Worm (Caenorhabditis elegans) whole organism, L1 larva: ENCODE results near the gene ncs-4.
A peak's percentile ranks its signal among the peaks of the same experiment; 100 is the strongest.

ENCODE experiments used
- C04F5.9 ChIP-seq: sonication (generic microtip); optimal IDR thresholded peaks from 2 replicates; lab custom pipeline; 2016; ENCODE audit warnings: missing genetic modification characterization, missing compliant biosample characterization
- C16A3.4 ChIP-seq: fragments of 150-350 bp; optimal IDR thresholded peaks from 2 replicates; lab custom pipeline; 2014; ENCODE audit warnings: missing biosample characterization, missing genetic modification characterization
- C34B4.2 ChIP-seq: sonication (generic microtip); optimal IDR thresholded peaks from 2 replicates; lab custom pipeline; 2017; ENCODE audit warnings: mild to moderate bottlenecking, missing genetic modification characterization, missing compliant biosample characterization
- F16B12.6 ChIP-seq: fragments of 150-350 bp; optimal IDR thresholded peaks from 2 replicates; lab custom pipeline; 2014; ENCODE audit warnings: missing biosample characterization, missing genetic modification characterization
- alr-1 ChIP-seq: fragments of 200-800 bp; sonication (Bioruptor generic); optimal IDR thresholded peaks from 2 replicates; lab custom pipeline; 2018; ENCODE audit warnings: borderline replicate concordance, mild to moderate bottlenecking, missing genetic modification characterization, missing compliant biosample characterization
- aly-2 ChIP-seq: fragments of 150-350 bp; optimal IDR thresholded peaks from 2 replicates; lab custom pipeline; 2014; ENCODE audit warnings: missing biosample characterization, missing genetic modification characterization
- blmp-1 ChIP-seq: fragments of 150-350 bp; optimal IDR thresholded peaks from 2 replicates; lab custom pipeline; 2014; ENCODE audit warnings: missing biosample characterization, missing genetic modification characterization
- ceh-8 ChIP-seq: fragments of 200-800 bp; sonication (Bioruptor generic); optimal IDR thresholded peaks from 2 replicates; lab custom pipeline; 2018; ENCODE audit warnings: mild to moderate bottlenecking, missing genetic modification characterization, moderate library complexity, missing compliant biosample characterization
- ceh-82 ChIP-seq, 3 experiments: fragments of 150-350 bp in 1 of 3; sonication (generic microtip) in 2 of 3; optimal IDR thresholded peaks; 2 replicates each; lab custom pipeline; 2014 to 2017; ENCODE audit warnings: missing biosample characterization in 3 of 3, missing genetic modification characterization in 3 of 3
- ceh-88 ChIP-seq: fragments of 200-800 bp; sonication (Bioruptor generic); IDR thresholded peaks from 2 replicates; pipeline ENCODE4 v1.3.6; 2022; ENCODE audit warnings: missing genetic modification characterization, missing compliant biosample characterization
- ceh-90 ChIP-seq: sonication (generic microtip); optimal IDR thresholded peaks from 2 replicates; lab custom pipeline; 2016; ENCODE audit warnings: missing genetic modification characterization, missing compliant biosample characterization
- ces-1 ChIP-seq: fragments of 150-350 bp; optimal IDR thresholded peaks from 2 replicates; lab custom pipeline; 2014; ENCODE audit warnings: missing biosample characterization, missing genetic modification reagents, missing genetic modification characterization
- egl-13 ChIP-seq: sonication (generic microtip); optimal IDR thresholded peaks from 2 replicates; lab custom pipeline; 2016; ENCODE audit warnings: missing genotype, missing genetic modification reagents, missing genetic modification characterization, missing compliant biosample characterization
- egl-27 ChIP-seq, 2 experiments: fragments of 150-350 bp in 1 of 2; sonication (generic microtip); optimal IDR thresholded peaks; 3 replicates each; lab custom pipeline; 2017 to 2018; ENCODE audit warnings: missing biosample characterization in 2 of 2, missing genetic modification characterization in 2 of 2, missing genetic modification reagents in 2 of 2
- elt-2 ChIP-seq: sonication (generic microtip); optimal IDR thresholded peaks from 2 replicates; lab custom pipeline; 2016; ENCODE audit warnings: missing genetic modification characterization, mild to moderate bottlenecking, inconsistent platforms, missing compliant biosample characterization, missing genetic modification reagents
- elt-3 ChIP-seq, 6 experiments: fragments of 150-350 bp in 1 of 6; sonication (generic microtip); optimal IDR thresholded peaks; 2 replicates each; lab custom pipeline; 2017 to 2018; ENCODE audit warnings: missing biosample characterization in 6 of 6, missing genetic modification characterization in 6 of 6, inconsistent platforms in 1 of 6
- ets-5 ChIP-seq: fragments of 200-800 bp; sonication (Bioruptor generic); IDR thresholded peaks from 2 replicates; pipeline ENCODE4 v1.3.6; 2022; ENCODE audit warnings: missing genetic modification characterization, missing compliant biosample characterization
- fkh-10 ChIP-seq: sonication (generic microtip); optimal IDR thresholded peaks from 2 replicates; lab custom pipeline; 2017; ENCODE audit warnings: missing biosample characterization, missing genetic modification reagents, missing genetic modification characterization
- fkh-8 ChIP-seq: sonication (generic microtip); optimal IDR thresholded peaks from 2 replicates; lab custom pipeline; 2016; ENCODE audit warnings: mild to moderate bottlenecking, missing genetic modification characterization, missing compliant biosample characterization
- fos-1 ChIP-seq: fragments of 150-350 bp; optimal IDR thresholded peaks from 2 replicates; lab custom pipeline; 2014; ENCODE audit warnings: missing biosample characterization, missing genetic modification characterization
- grh-1 ChIP-seq: fragments of 200-800 bp; sonication (Bioruptor generic); IDR thresholded peaks from 2 replicates; pipeline ENCODE4 v1.3.6; 2022; ENCODE audit warnings: missing genetic modification reagents, missing genetic modification characterization, missing compliant biosample characterization
- irx-1 ChIP-seq: sonication (generic microtip); optimal IDR thresholded peaks from 2 replicates; lab custom pipeline; 2016; ENCODE audit warnings: missing genetic modification characterization, missing compliant biosample characterization
- jun-1 ChIP-seq: fragments of 150-350 bp; optimal IDR thresholded peaks from 2 replicates; lab custom pipeline; 2014; ENCODE audit warnings: missing biosample characterization, missing genetic modification reagents, missing genetic modification characterization
- lin-13 ChIP-seq: fragments of 150-350 bp; optimal IDR thresholded peaks from 2 replicates; lab custom pipeline; 2014; ENCODE audit warnings: missing biosample characterization, missing genetic modification reagents, missing genetic modification characterization
- lin-14 ChIP-seq: fragments of 200-800 bp; sonication (Bioruptor generic); optimal IDR thresholded peaks from 2 replicates; lab custom pipeline; 2018; ENCODE audit warnings: mild to moderate bottlenecking, missing genetic modification characterization, moderate library complexity, missing compliant biosample characterization
- lin-35 ChIP-seq, 2 experiments: fragments of 150-350 bp; optimal IDR thresholded peaks; 2 replicates each; lab custom pipeline; 2014; ENCODE audit warnings: missing biosample characterization in 2 of 2, missing genetic modification characterization in 2 of 2, missing genetic modification reagents in 2 of 2
- lin-39 ChIP-seq: fragments of 150-350 bp; optimal IDR thresholded peaks from 2 replicates; lab custom pipeline; 2014; ENCODE audit warnings: missing biosample characterization, missing genetic modification reagents, missing genetic modification characterization
- lir-3 ChIP-seq: sonication (generic microtip); optimal IDR thresholded peaks from 2 replicates; lab custom pipeline; 2016; ENCODE audit warnings: mild to moderate bottlenecking, missing genetic modification characterization, moderate library complexity, missing compliant biosample characterization; ENCODE audit not compliant: poor library complexity
- lsy-2 ChIP-seq, 2 experiments: fragments of 150-350 bp; optimal IDR thresholded peaks; 2 replicates each; lab custom pipeline; 2014; ENCODE audit warnings: missing biosample characterization in 2 of 2, missing genetic modification characterization in 2 of 2
- mab-9 ChIP-seq: fragments of 200-800 bp; sonication (Bioruptor generic); IDR thresholded peaks from 2 replicates; pipeline ENCODE4 v1.3.6; 2022; ENCODE audit warnings: missing genetic modification reagents, missing genetic modification characterization, missing compliant biosample characterization
- mep-1 ChIP-seq: fragments of 150-350 bp; optimal IDR thresholded peaks from 2 replicates; lab custom pipeline; 2014; ENCODE audit warnings: missing biosample characterization, missing genetic modification characterization
- nhr-20 ChIP-seq: sonication (generic microtip); optimal IDR thresholded peaks from 2 replicates; lab custom pipeline; 2016; ENCODE audit warnings: mild to moderate bottlenecking, missing genetic modification characterization, missing compliant biosample characterization
- nhr-237 ChIP-seq: fragments of 150-350 bp; optimal IDR thresholded peaks from 2 replicates; lab custom pipeline; 2014; ENCODE audit warnings: missing biosample characterization, missing genetic modification characterization
- nhr-28 ChIP-seq: fragments of 150-350 bp; optimal IDR thresholded peaks from 2 replicates; lab custom pipeline; 2014; ENCODE audit warnings: missing biosample characterization, missing genetic modification characterization
- nhr-47 ChIP-seq: sonication (generic microtip); optimal IDR thresholded peaks from 2 replicates; lab custom pipeline; 2016; ENCODE audit warnings: mild to moderate bottlenecking, missing genetic modification characterization, moderate library complexity, missing compliant biosample characterization
- nhr-71 ChIP-seq: sonication (generic microtip); optimal IDR thresholded peaks from 2 replicates; lab custom pipeline; 2016; ENCODE audit warnings: mild to moderate bottlenecking, missing genetic modification characterization, moderate library complexity, missing compliant biosample characterization
- nhr-77 ChIP-seq: fragments of 150-350 bp; optimal IDR thresholded peaks from 2 replicates; lab custom pipeline; 2014; ENCODE audit warnings: missing biosample characterization, missing genetic modification characterization
- nhr-85 ChIP-seq: sonication (generic microtip); peaks from one replicate; lab custom pipeline; 2016; ENCODE audit warnings: missing genetic modification characterization, inconsistent platforms, missing compliant biosample characterization
- nhr-90 ChIP-seq: sonication (generic microtip); optimal IDR thresholded peaks from 2 replicates; lab custom pipeline; 2016; ENCODE audit warnings: mild to moderate bottlenecking, missing genetic modification characterization, missing compliant biosample characterization; ENCODE audit not compliant: poor library complexity
- pax-3 ChIP-seq: fragments of 200-800 bp; sonication (Bioruptor generic); optimal IDR thresholded peaks from 2 replicates; lab custom pipeline; 2018; ENCODE audit warnings: mild to moderate bottlenecking, missing genetic modification characterization, moderate library complexity, missing compliant biosample characterization
- rnt-1 ChIP-seq: sonication (generic microtip); optimal IDR thresholded peaks from 2 replicates; lab custom pipeline; 2016; ENCODE audit warnings: mild to moderate bottlenecking, missing genetic modification characterization, moderate library complexity, missing compliant biosample characterization
- skn-1 ChIP-seq: fragments of 150-350 bp; optimal IDR thresholded peaks from 2 replicates; lab custom pipeline; 2014; ENCODE audit warnings: missing biosample characterization, missing genetic modification characterization
- snu-23 ChIP-seq: sonication (generic microtip); optimal IDR thresholded peaks from 2 replicates; lab custom pipeline; 2016; ENCODE audit warnings: missing genetic modification characterization, missing compliant biosample characterization
- sox-4 ChIP-seq: sonication (generic microtip); optimal IDR thresholded peaks from 2 replicates; lab custom pipeline; 2016; ENCODE audit warnings: missing genetic modification characterization, missing compliant biosample characterization
- sup-37 ChIP-seq: fragments of 200-800 bp; sonication (Bioruptor generic); optimal IDR thresholded peaks from 2 replicates; lab custom pipeline; 2018; ENCODE audit warnings: mild to moderate bottlenecking, missing genetic modification characterization, missing compliant biosample characterization
- swsn-7 ChIP-seq: sonication (generic microtip); optimal IDR thresholded peaks from 2 replicates; lab custom pipeline; 2016; ENCODE audit warnings: missing genetic modification characterization, missing compliant biosample characterization
- tlp-1 ChIP-seq: fragments of 150-350 bp; optimal IDR thresholded peaks from 2 replicates; lab custom pipeline; 2014; ENCODE audit warnings: missing biosample characterization, missing genetic modification characterization
- unc-30 ChIP-seq: sonication (generic microtip); optimal IDR thresholded peaks from 2 replicates; lab custom pipeline; 2017; ENCODE audit warnings: missing biosample characterization, missing genetic modification characterization
- vab-15 ChIP-seq: sonication (generic microtip); optimal IDR thresholded peaks from 2 replicates; lab custom pipeline; 2017; ENCODE audit warnings: missing genotype, mild to moderate bottlenecking, missing genetic modification characterization, missing compliant biosample characterization
- xbp-1 ChIP-seq: sonication (generic microtip); optimal IDR thresholded peaks from 2 replicates; lab custom pipeline; 2016; ENCODE audit warnings: missing genetic modification characterization, missing compliant biosample characterization
- zip-4 ChIP-seq: fragments of 200-800 bp; sonication (Bioruptor generic); optimal IDR thresholded peaks from 2 replicates; lab custom pipeline; 2018; ENCODE audit warnings: mild to moderate bottlenecking, missing genetic modification characterization, moderate library complexity, missing compliant biosample characterization
- ztf-11 ChIP-seq, 2 experiments: sonication (generic microtip); optimal IDR thresholded peaks; 2 replicates each; lab custom pipeline; 2016 to 2017; ENCODE audit warnings: missing genetic modification characterization in 2 of 2, missing biosample characterization in 1 of 2, missing compliant biosample characterization in 1 of 2
- ztf-4 ChIP-seq: fragments of 150-350 bp; optimal IDR thresholded peaks from 2 replicates; lab custom pipeline; 2014; ENCODE audit warnings: missing biosample characterization, missing genetic modification characterization

Gene ncs-4

DNA sequence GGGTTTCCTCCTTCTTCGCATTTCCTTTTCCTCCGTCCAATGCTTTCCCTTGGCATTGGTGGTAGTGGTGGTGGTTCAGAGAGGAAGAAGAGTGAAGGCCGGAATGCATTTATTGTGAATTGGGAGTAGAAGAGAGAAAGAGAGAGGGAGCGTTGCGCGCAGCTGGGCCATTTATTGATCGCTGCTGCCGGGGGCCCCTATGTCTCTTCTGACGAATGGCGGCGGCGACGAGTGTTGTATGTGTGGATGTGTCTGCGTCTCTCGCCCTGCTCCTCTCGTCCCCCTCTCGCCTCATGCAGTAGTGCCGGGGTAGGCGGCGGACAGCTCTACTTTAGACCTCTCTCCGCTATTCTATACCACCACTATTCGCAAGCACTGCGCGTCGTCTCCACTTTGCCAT is 29.7 kb upstream of the ncs-4 start, which contains the start of gene unc-115 (continued):
- peak; percentile 65 for TF ChIP-seq nhr-77 (tag; lab: Kevin White, UChicago)
- TF ChIP-seq ets-5 (GFP tag; lab: Robert Waterston, UW), result no peak
- peak; percentile 11 for TF ChIP-seq aly-2 (tag; lab: Kevin White, UChicago)
- no peak for TF ChIP-seq tlp-1 (tag; lab: Kevin White, UChicago)
- TF ChIP-seq nhr-85 (tag; lab: Kevin White, UChicago), result peak; percentile 86
- TF ChIP-seq egl-27 (tag; optimal IDR thresholded peaks at IDR 0.05; lab: Kevin White, UChicago), result peak; percentile 79 to 86
- TF ChIP-seq swsn-7 (tag; lab: Kevin White, UChicago), result peak; percentile 90
- TF ChIP-seq ceh-88 (GFP tag; lab: Robert Waterston, UW), result no peak; the same call in 1 of the 2 replicates
- TF ChIP-seq nhr-47 (tag; lab: Kevin White, UChicago), result peak; percentile 87
- no peak for TF ChIP-seq nhr-28 (tag; lab: Kevin White, UChicago)
- TF ChIP-seq ztf-11 (tag; optimal IDR thresholded peaks at IDR 0.05; lab: Kevin White, UChicago), result peak in 1 of 2 experiments; percentile 66
- peak; percentile 70 for TF ChIP-seq nhr-90 (tag; lab: Kevin White, UChicago)
- TF ChIP-seq nhr-237 (tag; lab: Kevin White, UChicago), result no peak
- TF ChIP-seq C34B4.2, result no peak
- TF ChIP-seq lir-3 (tag; lab: Kevin White, UChicago), result peak; percentile 33
- TF ChIP-seq irx-1 (tag; lab: Kevin White, UChicago), result peak; percentile 59
- peak; percentile 56 to 64 for TF ChIP-seq lin-35 (GFP tag; optimal IDR thresholded peaks at IDR 0.05; lab: Kevin White, UChicago)
- TF ChIP-seq ztf-4 (tag; lab: Kevin White, UChicago), result peak; percentile 73
- peak; percentile 86 for TF ChIP-seq xbp-1 (tag; lab: Kevin White, UChicago)
- TF ChIP-seq ceh-8 (GFP tag; lab: Kevin White, UChicago), result peak; percentile 36
- TF ChIP-seq F16B12.6 (tag; lab: Kevin White, UChicago), result no peak
- no peak for TF ChIP-seq vab-15 (tag; lab: Kevin White, UChicago)
- peak; percentile 89 for TF ChIP-seq skn-1 (tag; lab: Kevin White, UChicago)
- TF ChIP-seq snu-23 (GFP tag; lab: Kevin White, UChicago), result peak; percentile 90
- peak; percentile 15 for TF ChIP-seq lin-13 (GFP tag; lab: Kevin White, UChicago)
- peak; percentile 82 for TF ChIP-seq blmp-1 (tag; lab: Kevin White, UChicago)
- TF ChIP-seq egl-13, result peak; percentile 80
- TF ChIP-seq grh-1 (GFP tag; lab: Robert Waterston, UW), result peak; percentile 53
- peak; percentile 78 for TF ChIP-seq fkh-8 (tag; lab: Kevin White, UChicago)
- TF ChIP-seq fos-1, result peak; percentile 62
- TF ChIP-seq pax-3 (tag; lab: Kevin White, UChicago), result peak; percentile 23
- TF ChIP-seq mab-9 (GFP tag; lab: Robert Waterston, UW), result peak; percentile 76
- TF ChIP-seq alr-1 (tag; lab: Kevin White, UChicago), result no peak
- TF ChIP-seq zip-4, result peak; percentile 6
- TF ChIP-seq ceh-90 (tag; lab: Kevin White, UChicago), result no peak
- TF ChIP-seq lsy-2 (tag; optimal IDR thresholded peaks at IDR 0.05; lab: Kevin White, UChicago), result peak; percentile 59 to 73
- peak; percentile 26 for TF ChIP-seq sox-4
- TF ChIP-seq unc-30 (tag; lab: Kevin White, UChicago), result no peak
- no peak for TF ChIP-seq sup-37 (GFP tag; lab: Kevin White, UChicago)
- no peak for TF ChIP-seq C04F5.9 (tag; lab: Kevin White, UChicago)
- peak; percentile 76 for TF ChIP-seq fkh-10 (GFP tag; lab: Kevin White, UChicago)
- peak; percentile 82 for TF ChIP-seq rnt-1 (tag; lab: Kevin White, UChicago)
- TF ChIP-seq nhr-20 (tag; lab: Kevin White, UChicago), result peak; percentile 85
- peak; percentile 71 for TF ChIP-seq ces-1 (GFP tag; lab: Kevin White, UChicago)
- no peak for TF ChIP-seq lin-39 (tag; lab: Kevin White, UChicago)
- TF ChIP-seq elt-2, result peak; percentile 29
- peak; percentile 65 for TF ChIP-seq jun-1 (tag; lab: Kevin White, UChicago)
- TF ChIP-seq nhr-71 (tag; lab: Kevin White, UChicago), result peak; percentile 91
- peak; percentile 39 for TF ChIP-seq mep-1 (tag; lab: Kevin White, UChicago)
- TF ChIP-seq C16A3.4 (tag; lab: Kevin White, UChicago), result peak; percentile 35
- TF ChIP-seq elt-3 (tag; optimal IDR thresholded peaks at IDR 0.05; lab: Kevin White, UChicago), result peak in 2 of 6 experiments; percentile 34 to 64
- TF ChIP-seq lin-14 (GFP tag; lab: Kevin White, UChicago), result peak; percentile 97
- TF ChIP-seq ceh-82 (tag; optimal IDR thresholded peaks at IDR 0.05; lab: Kevin White, UChicago), result peak; percentile 79 to 87 (median 79)
- TF ChIP-seq, all 84 proteins: peak for 50
